Worm (Caenorhabditis elegans) whole organism, L3 larva: Measurements from ENCODE around the gene rsks-1.
A peak's percentile ranks its signal among the peaks of the same experiment; 100 is the strongest.

Experiments used
- R02D3.7 ChIP-seq: fragments of 150-350 bp; optimal IDR thresholded peaks from 2 replicates; lab custom pipeline; 2014; ENCODE audit warnings: missing biosample characterization, missing genetic modification characterization
- ZK546.5 ChIP-seq: sonication (generic microtip); optimal IDR thresholded peaks from 2 replicates; lab custom pipeline; 2017; ENCODE audit warnings: missing biosample characterization, missing genetic modification characterization
- aly-2 ChIP-seq: fragments of 150-350 bp; optimal IDR thresholded peaks from 2 replicates; lab custom pipeline; 2014; ENCODE audit warnings: missing biosample characterization, missing genetic modification characterization
- ama-1 ChIP-seq: fragments of 150-350 bp; optimal IDR thresholded peaks from 2 replicates; lab custom pipeline; 2018
- ceh-16 ChIP-seq: sonication (generic microtip); optimal IDR thresholded peaks from 2 replicates; lab custom pipeline; 2017; ENCODE audit warnings: missing biosample characterization, missing genetic modification characterization
- ceh-28 ChIP-seq: fragments of 150-350 bp; optimal IDR thresholded peaks from 2 replicates; lab custom pipeline; 2014; ENCODE audit warnings: missing biosample characterization, missing genetic modification reagents, missing genetic modification characterization
- daf-12 ChIP-seq: fragments of 150-350 bp; optimal IDR thresholded peaks from 2 replicates; lab custom pipeline; 2014; ENCODE audit warnings: missing biosample characterization, missing genetic modification reagents, missing genetic modification characterization
- egl-27 ChIP-seq: sonication (generic microtip); optimal IDR thresholded peaks from 4 replicates; lab custom pipeline; 2017; ENCODE audit warnings: missing biosample characterization, missing genetic modification reagents, missing genetic modification characterization
- egl-5 ChIP-seq: fragments of 150-350 bp; optimal IDR thresholded peaks from 2 replicates; lab custom pipeline; 2017; ENCODE audit warnings: missing biosample characterization, missing genetic modification reagents, missing genetic modification characterization, inconsistent platforms
- elt-2 ChIP-seq: sonication (generic microtip); optimal IDR thresholded peaks from 2 replicates; lab custom pipeline; 2016; ENCODE audit warnings: missing genetic modification reagents, mild to moderate bottlenecking, missing genetic modification characterization, missing compliant biosample characterization
- elt-3 ChIP-seq, 3 experiments: fragments of 150-350 bp in 1 of 3; sonication (generic microtip) in 2 of 3; optimal IDR thresholded peaks; 2 replicates in 2 of 3; 4 replicates in 1 of 3; lab custom pipeline; 2014 to 2017; ENCODE audit warnings: missing biosample characterization in 3 of 3, missing genetic modification characterization in 3 of 3
- eor-1 ChIP-seq, 2 experiments: fragments of 150-350 bp; optimal IDR thresholded peaks; 2 replicates each; lab custom pipeline; 2014 to 2018; ENCODE audit warnings: missing biosample characterization in 2 of 2, missing genetic modification characterization in 2 of 2
- fkh-10 ChIP-seq: sonication (generic microtip); optimal IDR thresholded peaks from 2 replicates; lab custom pipeline; 2017; ENCODE audit warnings: missing biosample characterization, missing genetic modification reagents, missing genetic modification characterization
- fkh-2 ChIP-seq: fragments of 150-350 bp; optimal IDR thresholded peaks from 2 replicates; lab custom pipeline; 2014; ENCODE audit warnings: missing biosample characterization, missing genetic modification reagents, missing genetic modification characterization
- fos-1 ChIP-seq: fragments of 150-350 bp; optimal IDR thresholded peaks from 2 replicates; lab custom pipeline; 2014; ENCODE audit warnings: missing biosample characterization, missing genetic modification characterization
- hmg-11 ChIP-seq: sonication (generic microtip); optimal IDR thresholded peaks from 2 replicates; lab custom pipeline; 2016; ENCODE audit warnings: missing genetic modification characterization, missing compliant biosample characterization
- jun-1 ChIP-seq: fragments of 150-350 bp; optimal IDR thresholded peaks from 2 replicates; lab custom pipeline; 2014; ENCODE audit warnings: missing biosample characterization, missing genetic modification reagents, missing genetic modification characterization
- lin-15B ChIP-seq: fragments of 150-350 bp; optimal IDR thresholded peaks from 2 replicates; lab custom pipeline; 2014; ENCODE audit warnings: missing biosample characterization, missing genetic modification characterization
- lin-39 ChIP-seq: fragments of 150-350 bp; optimal IDR thresholded peaks from 2 replicates; lab custom pipeline; 2018; ENCODE audit warnings: missing biosample characterization, missing genetic modification reagents, missing genetic modification characterization
- mml-1 ChIP-seq: fragments of 150-350 bp; sonication (generic microtip); optimal IDR thresholded peaks from 3 replicates; lab custom pipeline; 2014; ENCODE audit warnings: missing biosample characterization, missing genetic modification characterization
- nfya-1 ChIP-seq: sonication (generic microtip); optimal IDR thresholded peaks from 2 replicates; lab custom pipeline; 2017; ENCODE audit warnings: missing genetic modification characterization, mild to moderate bottlenecking, missing compliant biosample characterization, antibody characterized with exemption, moderate library complexity; ENCODE audit not compliant: insufficient read depth
- nhr-11 ChIP-seq: fragments of 150-350 bp; optimal IDR thresholded peaks from 2 replicates; lab custom pipeline; 2014; ENCODE audit warnings: missing biosample characterization, missing genetic modification characterization
- nhr-12 ChIP-seq: fragments of 150-350 bp; optimal IDR thresholded peaks from 2 replicates; lab custom pipeline; 2014; ENCODE audit warnings: missing biosample characterization, missing genetic modification characterization
- nhr-23 ChIP-seq: fragments of 150-350 bp; optimal IDR thresholded peaks from 2 replicates; lab custom pipeline; 2014; ENCODE audit warnings: missing biosample characterization, missing genetic modification reagents, missing genetic modification characterization
- nhr-237 ChIP-seq: fragments of 150-350 bp; optimal IDR thresholded peaks from 2 replicates; lab custom pipeline; 2014; ENCODE audit warnings: missing biosample characterization, missing genetic modification characterization
- nhr-25 ChIP-seq: sonication (generic microtip); optimal IDR thresholded peaks from 2 replicates; lab custom pipeline; 2017; ENCODE audit warnings: missing biosample characterization, missing genetic modification characterization
- nhr-28 ChIP-seq: fragments of 150-350 bp; optimal IDR thresholded peaks from 2 replicates; lab custom pipeline; 2014; ENCODE audit warnings: missing biosample characterization, missing genetic modification characterization
- nhr-43 ChIP-seq: sonication (generic microtip); optimal IDR thresholded peaks from 2 replicates; lab custom pipeline; 2016; ENCODE audit warnings: mild to moderate bottlenecking, missing genetic modification characterization, missing compliant biosample characterization; ENCODE audit not compliant: poor library complexity, severe bottlenecking
- nhr-67 ChIP-seq: fragments of 150-350 bp; optimal IDR thresholded peaks from 2 replicates; lab custom pipeline; 2014; ENCODE audit warnings: missing biosample characterization, missing genetic modification characterization
- nhr-76 ChIP-seq: fragments of 150-350 bp; sonication (generic microtip); optimal IDR thresholded peaks from 5 replicates; lab custom pipeline; 2014; ENCODE audit warnings: missing biosample characterization, missing genetic modification characterization
- nhr-77 ChIP-seq: fragments of 150-350 bp; optimal IDR thresholded peaks from 2 replicates; lab custom pipeline; 2014; ENCODE audit warnings: missing biosample characterization, missing genetic modification characterization
- pha-4 ChIP-seq: fragments of 150-350 bp; optimal IDR thresholded peaks from 2 replicates; lab custom pipeline; 2014; ENCODE audit warnings: missing biosample characterization, missing genetic modification reagents, missing genetic modification characterization
- pqm-1 ChIP-seq: fragments of 150-350 bp; optimal IDR thresholded peaks from 2 replicates; lab custom pipeline; 2017; ENCODE audit warnings: missing biosample characterization, missing genetic modification characterization, inconsistent platforms
- sea-2 ChIP-seq: fragments of 150-350 bp; sonication (generic microtip); optimal IDR thresholded peaks from 4 replicates; lab custom pipeline; 2014; ENCODE audit warnings: missing biosample characterization, missing genetic modification reagents, missing genetic modification characterization
- skn-1 ChIP-seq: fragments of 150-350 bp; optimal IDR thresholded peaks from 2 replicates; lab custom pipeline; 2014; ENCODE audit warnings: missing biosample characterization, missing genetic modification characterization
- snpc-4 ChIP-seq: fragments of 150-350 bp; optimal IDR thresholded peaks from 2 replicates; lab custom pipeline; 2014; ENCODE audit warnings: missing biosample characterization, missing genetic modification characterization
- tbx-2 ChIP-seq: sonication (generic microtip); optimal IDR thresholded peaks from 2 replicates; lab custom pipeline; 2016; ENCODE audit warnings: mild to moderate bottlenecking, missing genetic modification characterization, missing compliant biosample characterization
- unc-39 ChIP-seq: sonication (generic microtip); optimal IDR thresholded peaks from 4 replicates; lab custom pipeline; 2017; ENCODE audit warnings: missing biosample characterization, missing genetic modification characterization
- unc-62 ChIP-seq: fragments of 150-350 bp; sonication (generic microtip); optimal IDR thresholded peaks from 4 replicates; lab custom pipeline; 2014; ENCODE audit warnings: missing biosample characterization, missing genetic modification reagents, missing genetic modification characterization
- zag-1 ChIP-seq: fragments of 150-350 bp; optimal IDR thresholded peaks from 2 replicates; lab custom pipeline; 2014; ENCODE audit warnings: missing biosample characterization, missing genetic modification characterization
- ztf-11 ChIP-seq: fragments of 150-350 bp; optimal IDR thresholded peaks from 2 replicates; lab custom pipeline; 2014; ENCODE audit warnings: missing biosample characterization, missing genetic modification characterization
- ztf-4 ChIP-seq: fragments of 150-350 bp; optimal IDR thresholded peaks from 2 replicates; lab custom pipeline; 2014; ENCODE audit warnings: missing biosample characterization, missing genetic modification characterization

rsks-1 gene

ce11 chrIII:11234742-11235141, 10.2 kb upstream of the rsks-1 start, which contains the start of gene Y47D3A.34:
Gene Y47D3A.34 (minus strand): TSS chrIII:11234861.
- TF ChIP-seq nhr-76 (tag; lab: Kevin White, UChicago) (no peak), fkh-10 (GFP tag; lab: Kevin White, UChicago) (peak; percentile 85)

ce11 chrIII:11236788-11237187, 8.1 kb upstream of the rsks-1 start, which contains the start of the genes Y47D3A.14 and aakb-2:
Gene Y47D3A.14 (minus strand): TSS chrIII:11236868.
Gene aakb-2 (plus strand): TSS chrIII:11237143.
- no peak for TF ChIP-seq ceh-28 (tag; lab: Kevin White, UChicago)
- TF ChIP-seq snpc-4 (tag; lab: Kevin White, UChicago), result peak; percentile 60
- TF ChIP-seq zag-1 (tag; lab: Kevin White, UChicago), result no peak
- TF ChIP-seq unc-62 (GFP tag; lab: Kevin White, UChicago), result no peak
- peak; percentile 16 for TF ChIP-seq nhr-23 (tag; lab: Kevin White, UChicago)
- no peak for TF ChIP-seq pqm-1 (tag; lab: Kevin White, UChicago)
- TF ChIP-seq nhr-28 (tag; lab: Kevin White, UChicago), result no peak
- no peak for TF ChIP-seq daf-12
- TF ChIP-seq nhr-11 (tag; lab: Kevin White, UChicago), result no peak
- peak; percentile 43 for TF ChIP-seq ama-1 (lab: Kevin White, UChicago)
- TF ChIP-seq lin-15B, result peak; percentile 18
- no peak for TF ChIP-seq unc-39 (tag; lab: Kevin White, UChicago)
- TF ChIP-seq nhr-25, result no peak
- TF ChIP-seq ZK546.5 (tag; lab: Kevin White, UChicago), result no peak
- peak; percentile 4 for TF ChIP-seq skn-1 (tag; lab: Kevin White, UChicago)
- TF ChIP-seq eor-1 (tag; optimal IDR thresholded peaks at IDR 0.05; lab: Kevin White, UChicago), result no peak
- no peak for TF ChIP-seq fkh-10 (GFP tag; lab: Kevin White, UChicago)
- TF ChIP-seq pha-4 (tag; lab: Kevin White, UChicago), result peak; percentile 87
- TF ChIP-seq lin-39 (tag; lab: Kevin White, UChicago), result peak; percentile 19
- TF ChIP-seq nhr-77 (tag; lab: Kevin White, UChicago), result no peak
- TF ChIP-seq R02D3.7 (tag; lab: Kevin White, UChicago), result no peak
- TF ChIP-seq tbx-2 (tag; lab: Kevin White, UChicago), result no peak
- no peak for TF ChIP-seq jun-1 (tag; lab: Kevin White, UChicago)
- peak; percentile 78 for TF ChIP-seq nfya-1 (tag; lab: Kevin White, UChicago)
- peak; percentile 86 for TF ChIP-seq hmg-11
- no peak for TF ChIP-seq nhr-12 (tag; lab: Kevin White, UChicago)
- no peak for TF ChIP-seq nhr-43 (tag; lab: Kevin White, UChicago)

- no peak for TF ChIP-seq nhr-11 (tag; lab: Kevin White, UChicago)
- no peak for TF ChIP-seq nhr-237 (tag; lab: Kevin White, UChicago)
- no peak for TF ChIP-seq elt-3 (tag; optimal IDR thresholded peaks at IDR 0.05; lab: Kevin White, UChicago)
- TF ChIP-seq fkh-2 (tag; lab: Kevin White, UChicago), result no peak
- TF ChIP-seq daf-12, result no peak
- TF ChIP-seq elt-2 (tag; lab: Kevin White, UChicago), result no peak
- no peak for TF ChIP-seq lin-39 (tag; lab: Kevin White, UChicago)
- no peak for TF ChIP-seq hmg-11
- TF ChIP-seq fkh-10 (GFP tag; lab: Kevin White, UChicago), result no peak
- no peak for TF ChIP-seq nhr-67
- no peak for TF ChIP-seq zag-1 (tag; lab: Kevin White, UChicago)
- no peak for TF ChIP-seq fos-1 (tag; lab: Kevin White, UChicago)
- TF ChIP-seq pqm-1 (tag; lab: Kevin White, UChicago), result no peak
Measured at ce11 chrIII:11237741-11238140, 7.2 kb upstream of the rsks-1 start.

ce11 chrIII:11238309-11238708, 6.6 kb upstream of the rsks-1 start:
- peak; percentile 87 for TF ChIP-seq nfya-1 (tag; lab: Kevin White, UChicago)
- no peak for TF ChIP-seq ceh-16 (tag; lab: Kevin White, UChicago)
- TF ChIP-seq, all 47 proteins: peak for 1

ce11 chrIII:11238790-11239189, 6.1 kb upstream of the rsks-1 start:
- TF ChIP-seq egl-5 (tag; lab: Kevin White, UChicago), result no peak
- TF ChIP-seq nhr-23 (tag; lab: Kevin White, UChicago), result no peak
- no peak for TF ChIP-seq R02D3.7 (tag; lab: Kevin White, UChicago)
- no peak for TF ChIP-seq nhr-28 (tag; lab: Kevin White, UChicago)
- TF ChIP-seq aly-2 (tag; lab: Kevin White, UChicago), result no peak
- TF ChIP-seq ztf-4 (tag; lab: Kevin White, UChicago), result no peak
- TF ChIP-seq nhr-67, result no peak
- TF ChIP-seq ztf-11 (tag; lab: Kevin White, UChicago), result no peak
- no peak for TF ChIP-seq ama-1 (lab: Kevin White, UChicago)
- no peak for TF ChIP-seq mml-1 (tag; lab: Kevin White, UChicago)
- no peak for TF ChIP-seq zag-1 (tag; lab: Kevin White, UChicago)
- TF ChIP-seq nfya-1 (tag; lab: Kevin White, UChicago), result no peak
- no peak for TF ChIP-seq elt-3 (tag; optimal IDR thresholded peaks at IDR 0.05; lab: Kevin White, UChicago)
- no peak for TF ChIP-seq nhr-12 (tag; lab: Kevin White, UChicago)
- no peak for TF ChIP-seq lin-39 (tag; lab: Kevin White, UChicago)
- no peak for TF ChIP-seq hmg-11
- no peak for TF ChIP-seq sea-2 (GFP tag; lab: Kevin White, UChicago)
- TF ChIP-seq egl-27 (tag; lab: Kevin White, UChicago), result no peak
